Worm (Caenorhabditis elegans) whole organism, early embryonic: ENCODE data around the gene K09C4.5.

Source experiments
- F13C5.2 ChIP-seq: sonication (generic microtip); optimal IDR thresholded peaks from 2 replicates; lab custom pipeline; 2017; ENCODE audit warnings: mild to moderate bottlenecking, missing genetic modification characterization, inconsistent platforms, missing compliant biosample characterization
- ama-1 ChIP-seq: fragments of 150-350 bp; optimal IDR thresholded peaks from 2 replicates; lab custom pipeline; 2014
- ets-7 ChIP-seq: sonication (generic microtip); optimal IDR thresholded peaks from 2 replicates; lab custom pipeline; 2016; ENCODE audit warnings: missing genotype, missing genetic modification characterization, missing compliant biosample characterization
- flt-1 ChIP-seq: fragments of 200-800 bp; sonication (Bioruptor generic); IDR thresholded peaks from 2 replicates; pipeline ENCODE4 v1.3.6; 2022; ENCODE audit warnings: missing genetic modification characterization, missing compliant biosample characterization
- hmbx-1 ChIP-seq: sonication (generic microtip); optimal IDR thresholded peaks from 2 replicates; lab custom pipeline; 2016; ENCODE audit warnings: mild to moderate bottlenecking, missing genetic modification characterization, missing compliant biosample characterization
- hmg-4 ChIP-seq: fragments of 200-800 bp; sonication (Bioruptor generic); optimal IDR thresholded peaks from 2 replicates; lab custom pipeline; 2018; ENCODE audit warnings: mild to moderate bottlenecking, missing genetic modification characterization, missing compliant biosample characterization
- pes-1 ChIP-seq: fragments of 200-800 bp; sonication (Bioruptor generic); IDR thresholded peaks from 2 replicates; pipeline ENCODE4 v1.3.6; 2022; ENCODE audit warnings: missing genetic modification reagents, missing genetic modification characterization, missing compliant biosample characterization
- sea-1 ChIP-seq: fragments of 200-800 bp; sonication (Bioruptor generic); conservative IDR thresholded peaks from 2 replicates; pipeline ENCODE4 v1.3.6; 2022; ENCODE audit warnings: missing genetic modification characterization, missing compliant biosample characterization
- tra-4 ChIP-seq: sonication (generic microtip); optimal IDR thresholded peaks from 2 replicates; lab custom pipeline; 2017; ENCODE audit warnings: missing genetic modification characterization, missing compliant biosample characterization

DNA sequence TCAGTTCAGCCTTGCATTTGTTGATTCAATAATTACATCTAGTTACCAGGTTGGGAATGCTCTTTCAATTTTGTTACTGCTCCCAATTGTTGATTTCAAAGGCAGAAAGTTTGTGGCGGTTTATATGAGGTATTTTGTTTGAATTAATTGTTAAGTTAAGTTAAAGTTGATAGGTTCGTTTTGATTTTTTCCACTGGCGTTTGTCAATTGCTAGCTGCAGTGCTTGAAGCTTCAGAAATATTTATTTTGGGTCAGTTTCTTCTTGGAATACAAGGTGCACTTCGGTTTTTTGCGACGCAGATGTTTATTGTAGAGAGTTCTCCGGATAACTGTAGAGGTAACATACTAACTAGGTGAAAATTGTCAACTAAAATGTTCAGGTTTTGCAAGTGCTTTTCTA is 19.3 kb downstream of the K09C4.5 start, which contains the start of gene F11D5.5:
- TF ChIP-seq flt-1 (GFP tag; lab: Robert Waterston, UW), result no peak
- TF ChIP-seq pes-1, result no peak
- TF ChIP-seq ama-1 (lab: Kevin White, UChicago), result no peak
- TF ChIP-seq tra-4 (tag; lab: Kevin White, UChicago), result no peak
- TF ChIP-seq hmbx-1 (tag; lab: Kevin White, UChicago), result no peak
- no peak for TF ChIP-seq hmg-4 (GFP tag; lab: Kevin White, UChicago)
- TF ChIP-seq F13C5.2 (tag; lab: Kevin White, UChicago), result no peak
- no peak for TF ChIP-seq ets-7 (tag; lab: Kevin White, UChicago)
- TF ChIP-seq sea-1 (GFP tag; lab: Robert Waterston, UW), result no peak
